Worm (Caenorhabditis elegans) whole organism, L4 larva: ENCODE data around the gene C25F9.8.

Source experiments
- Y105C5A.15 ChIP-seq: fragments of 200-800 bp; sonication (Bioruptor generic); IDR thresholded peaks from 2 replicates; pipeline ENCODE4 v1.3.6; 2022; ENCODE audit warnings: missing genetic modification characterization, missing compliant biosample characterization
- egl-43 ChIP-seq: fragments of 200-800 bp; sonication (Bioruptor generic); IDR thresholded peaks from 2 replicates; pipeline ENCODE4 v1.3.6; 2022; ENCODE audit warnings: missing genetic modification reagents, missing genetic modification characterization, missing compliant biosample characterization
- jun-1 ChIP-seq: fragments of 150-350 bp; optimal IDR thresholded peaks from 2 replicates; lab custom pipeline; 2014; ENCODE audit warnings: missing biosample characterization, missing genetic modification reagents, missing genetic modification characterization
- lin-13 ChIP-seq: fragments of 150-350 bp; optimal IDR thresholded peaks from 2 replicates; lab custom pipeline; 2014; ENCODE audit warnings: missing biosample characterization, missing genetic modification reagents, missing genetic modification characterization
- mdl-1 ChIP-seq, 2 experiments: fragments of 150-350 bp in 1 of 2; sonication (generic microtip) in 1 of 2; optimal IDR thresholded peaks; 2 replicates each; lab custom pipeline; 2014 to 2017; ENCODE audit warnings: missing biosample characterization in 2 of 2, missing genetic modification characterization in 2 of 2
- pqm-1 ChIP-seq: sonication (generic microtip); optimal IDR thresholded peaks from 2 replicates; lab custom pipeline; 2017; ENCODE audit warnings: missing biosample characterization, missing genetic modification characterization

DNA sequence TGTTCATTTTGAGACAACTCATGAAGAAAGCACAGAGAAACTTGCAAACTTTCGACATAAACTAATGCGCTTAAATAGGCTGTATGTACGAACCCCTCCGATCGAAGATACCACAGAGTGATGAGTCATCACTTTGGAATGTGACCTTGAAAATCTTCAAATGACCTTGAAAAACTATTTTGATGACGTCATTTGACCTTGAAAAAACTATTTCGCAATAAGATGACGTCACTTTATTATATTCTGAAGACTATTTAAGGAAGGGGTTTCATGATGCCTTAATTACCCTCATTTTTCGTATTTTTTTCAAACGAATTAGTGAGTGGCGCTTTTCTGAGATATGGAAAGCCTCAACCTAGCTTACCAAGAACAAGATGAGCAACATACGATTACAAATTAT is 26.3 kb downstream of the C25F9.8 start, which contains the start of gene C25F9.2:
- no peak for TF ChIP-seq Y105C5A.15 (GFP tag; lab: Robert Waterston, UW)
- TF ChIP-seq lin-13 (GFP tag; lab: Kevin White, UChicago) = no peak
- no peak for TF ChIP-seq jun-1 (tag; lab: Kevin White, UChicago)
- no peak for TF ChIP-seq pqm-1
- TF ChIP-seq egl-43 (GFP tag; lab: Robert Waterston, UW) = no peak
- TF ChIP-seq mdl-1 (tag; optimal IDR thresholded peaks at IDR 0.05; lab: Kevin White, UChicago) = no peak
